Fruit fly (Drosophila melanogaster) whole organism, embryonic: Measurements from ENCODE around the gene CG6287.

Experiments
- Awh ChIP-seq: fragments of 200-800 bp; sonication (Bioruptor generic); IDR thresholded peaks from 2 replicates; pipeline ENCODE4, ENCODE4 v1.3.6; 2022; ENCODE audit warnings: missing biosample characterization, missing genetic modification characterization
- CG1024 ChIP-seq: fragments of 200-800 bp; sonication (Bioruptor generic); IDR thresholded peaks from 2 replicates; pipeline ENCODE4 v1.3.6; 2022; ENCODE audit warnings: missing biosample characterization, missing genetic modification characterization
- CG10267 ChIP-seq: fragments of 200-800 bp; sonication (Bioruptor generic); optimal IDR thresholded peaks from 2 replicates; lab custom pipeline; 2018; ENCODE audit warnings: missing biosample characterization, mild to moderate bottlenecking, missing genetic modification characterization, moderate library complexity
- CG10654 ChIP-seq: fragments of 200-800 bp; sonication (Bioruptor generic); optimal IDR thresholded peaks from 2 replicates; lab custom pipeline; 2016; ENCODE audit warnings: missing biosample characterization, missing genetic modification characterization
- CG11093 ChIP-seq: fragments of 200-800 bp; sonication (Bioruptor generic); IDR thresholded peaks from 3 replicates; pipeline ENCODE4 v1.3.6; 2022; ENCODE audit warnings: missing biosample characterization, missing genetic modification characterization
- CG11398 ChIP-seq: fragments of 200-800 bp; sonication (Bioruptor generic); optimal IDR thresholded peaks from 2 replicates; lab custom pipeline; 2016; ENCODE audit warnings: missing biosample characterization, missing genetic modification characterization
- CG14014 ChIP-seq: fragments of 200-800 bp; sonication (Bioruptor generic); IDR thresholded peaks from 2 replicates; pipeline ENCODE4 v1.3.6; 2022; ENCODE audit warnings: missing biosample characterization, missing genetic modification characterization
- CG15479 ChIP-seq: fragments of 200-800 bp; sonication (Bioruptor generic); optimal IDR thresholded peaks from 3 replicates; lab custom pipeline; 2019; ENCODE audit warnings: missing biosample characterization, mild to moderate bottlenecking, missing genetic modification characterization, moderate library complexity
- CG18262 ChIP-seq: fragments of 200-800 bp; optimal IDR thresholded peaks from 3 replicates; lab custom pipeline; 2019; ENCODE audit warnings: missing biosample characterization, mild to moderate bottlenecking, missing genetic modification characterization, moderate library complexity
- CG2116 ChIP-seq: fragments of 200-800 bp; sonication (Bioruptor generic); optimal IDR thresholded peaks from 3 replicates; lab custom pipeline; 2018; ENCODE audit warnings: missing biosample characterization, mild to moderate bottlenecking, missing genetic modification characterization
- CG34422 ChIP-seq: fragments of 200-800 bp; sonication (Bioruptor generic); IDR thresholded peaks from 3 replicates; pipeline ENCODE4 v1.3.6; 2022; ENCODE audit warnings: missing biosample characterization, missing genetic modification characterization
- CG4730 ChIP-seq: fragments of 200-800 bp; sonication (Bioruptor generic); IDR thresholded peaks from 2 replicates; pipeline ENCODE4 v1.3.6; 2022; ENCODE audit warnings: missing biosample characterization, missing genetic modification characterization
- CG6272 ChIP-seq: fragments of 200-800 bp; sonication (Bioruptor generic); IDR thresholded peaks from 2 replicates; pipeline ENCODE4 v1.3.6; 2022; ENCODE audit warnings: missing biosample characterization, missing genetic modification characterization
- CG6791 ChIP-seq: fragments of 200-800 bp; sonication (Bioruptor generic); IDR thresholded peaks from 3 replicates; pipeline ENCODE4 v1.3.6; 2022; ENCODE audit warnings: missing biosample characterization, missing genetic modification characterization; ENCODE audit not compliant: partially characterized antibody
- CG8388 ChIP-seq: fragments of 200-800 bp; sonication (Bioruptor generic); optimal IDR thresholded peaks from 2 replicates; lab custom pipeline; 2019; ENCODE audit warnings: missing biosample characterization, mild to moderate bottlenecking, missing genetic modification characterization, moderate library complexity
- CG8765 ChIP-seq: fragments of 200-800 bp; sonication (Bioruptor generic); IDR thresholded peaks from 2 replicates; pipeline ENCODE4 v1.3.6; 2022; ENCODE audit warnings: missing biosample characterization, missing genetic modification characterization
- HLHmδ ChIP-seq: fragments of 200-800 bp; sonication (Bioruptor generic); optimal IDR thresholded peaks from 2 replicates; lab custom pipeline; 2018; ENCODE audit warnings: missing biosample characterization, mild to moderate bottlenecking, missing genetic modification characterization, moderate library complexity
- Hr3 ChIP-seq: fragments of 200-800 bp; sonication (Bioruptor generic); optimal IDR thresholded peaks from 3 replicates; lab custom pipeline; 2016; ENCODE audit warnings: missing biosample characterization, missing genetic modification characterization
- Hr51 ChIP-seq, 2 experiments: fragments of 200-800 bp; sonication (Bioruptor generic); optimal IDR thresholded peaks; 2 replicates in 1 of 2; 3 replicates in 1 of 2; lab custom pipeline; 2016 to 2018; ENCODE audit warnings: missing biosample characterization in 2 of 2, missing genetic modification characterization in 2 of 2, mild to moderate bottlenecking in 1 of 2, moderate library complexity in 1 of 2
- Kr ChIP-seq: fragments of 200-800 bp; sonication (Bioruptor generic); optimal IDR thresholded peaks from 2 replicates; lab custom pipeline; 2017; ENCODE audit warnings: missing biosample characterization, mild to moderate bottlenecking, missing genetic modification characterization
- MESR4 ChIP-seq: fragments of 200-800 bp; sonication (Bioruptor generic); optimal IDR thresholded peaks from 2 replicates; lab custom pipeline; 2018; ENCODE audit warnings: missing biosample characterization, mild to moderate bottlenecking, missing genetic modification characterization, moderate library complexity
- Oli ChIP-seq: fragments of 200-800 bp; sonication (Bioruptor generic); optimal IDR thresholded peaks from 2 replicates; lab custom pipeline; 2018; ENCODE audit warnings: missing biosample characterization, mild to moderate bottlenecking, missing genetic modification characterization, moderate library complexity
- Optix ChIP-seq: fragments of 200-800 bp; sonication (Bioruptor generic); IDR thresholded peaks from 3 replicates; pipeline ENCODE4 v1.3.6; 2022; ENCODE audit warnings: missing biosample characterization, missing genetic modification characterization
- Ravus ChIP-seq: fragments of 200-800 bp; sonication (Bioruptor generic); IDR thresholded peaks from 2 replicates; pipeline ENCODE4 v1.3.6; 2022; ENCODE audit warnings: missing biosample characterization, missing genetic modification characterization
- Six4 ChIP-seq: fragments of 200-800 bp; sonication (Bioruptor generic); optimal IDR thresholded peaks from 2 replicates; lab custom pipeline; 2016; ENCODE audit warnings: missing biosample characterization, missing genetic modification characterization
- Stat92E ChIP-seq, 3 experiments: fragments of >200 bp in 2 of 3; fragments of 200-800 bp in 1 of 3; sonication (Bioruptor generic) in 1 of 3; optimal IDR thresholded peaks; 2 replicates each; lab custom pipeline; 2017 to 2019; ENCODE audit warnings: missing biosample characterization in 3 of 3, missing genetic modification characterization in 3 of 3, mild to moderate bottlenecking in 1 of 3, moderate library complexity in 1 of 3
- Xbp1 ChIP-seq: fragments of 200-800 bp; sonication (Bioruptor generic); optimal IDR thresholded peaks from 3 replicates; lab custom pipeline; 2016; ENCODE audit warnings: missing biosample characterization, mild to moderate bottlenecking, missing genetic modification characterization
- YL-1 ChIP-seq: fragments of 200-800 bp; sonication (Bioruptor generic); optimal IDR thresholded peaks from 3 replicates; lab custom pipeline; 2017; ENCODE audit warnings: missing biosample characterization, mild to moderate bottlenecking, missing genetic modification characterization
- ato ChIP-seq: fragments of 200-800 bp; sonication (Bioruptor generic); IDR thresholded peaks from 2 replicates; pipeline ENCODE4 v1.3.6; 2022; ENCODE audit warnings: missing biosample characterization, missing genetic modification characterization; ENCODE audit not compliant: partially characterized antibody
- bbx ChIP-seq: fragments of 200-800 bp; sonication (Bioruptor generic); IDR thresholded peaks from 2 replicates; pipeline ENCODE4 v1.3.6; 2022; ENCODE audit warnings: missing biosample characterization, missing genetic modification characterization; ENCODE audit not compliant: partially characterized antibody
- cas ChIP-seq: fragments of 200-800 bp; sonication (Bioruptor generic); IDR thresholded peaks from 2 replicates; pipeline ENCODE4 v1.3.6; 2022; ENCODE audit warnings: missing biosample characterization, missing genetic modification characterization
- cg ChIP-seq: fragments of 200-800 bp; sonication (Bioruptor generic); optimal IDR thresholded peaks from 3 replicates; lab custom pipeline; 2019; ENCODE audit warnings: missing biosample characterization, mild to moderate bottlenecking, missing genetic modification characterization, moderate library complexity
- chif ChIP-seq, 2 experiments: fragments of 200-800 bp; sonication (Bioruptor generic); optimal IDR thresholded peaks; 3 replicates each; lab custom pipeline; 2016; ENCODE audit warnings: missing biosample characterization in 2 of 2, missing genetic modification characterization in 2 of 2
- crc ChIP-seq: fragments of 200-800 bp; sonication (Bioruptor generic); optimal IDR thresholded peaks from 2 replicates; lab custom pipeline; 2016; ENCODE audit warnings: missing biosample characterization, missing genetic modification characterization
- croc ChIP-seq: fragments of 200-800 bp; sonication (Bioruptor generic); conservative IDR thresholded peaks from 3 replicates; pipeline ENCODE4 v1.3.6; 2022; ENCODE audit warnings: missing biosample characterization, missing genetic modification characterization
- gcm ChIP-seq: fragments of 200-800 bp; sonication (Bioruptor generic); optimal IDR thresholded peaks from 2 replicates; lab custom pipeline; 2019; ENCODE audit warnings: missing biosample characterization, mild to moderate bottlenecking, missing genetic modification characterization, moderate library complexity
- gfzf ChIP-seq: fragments of 200-800 bp; sonication (Bioruptor generic); optimal IDR thresholded peaks from 2 replicates; lab custom pipeline; 2016; ENCODE audit warnings: missing biosample characterization, mild to moderate bottlenecking, missing genetic modification characterization, moderate library complexity
- kni ChIP-seq: fragments of 200-800 bp; sonication (Bioruptor generic); optimal IDR thresholded peaks from 3 replicates; lab custom pipeline; 2017; ENCODE audit warnings: mild to moderate bottlenecking, missing biosample characterization, missing genetic modification reagents, missing genetic modification characterization
- lab ChIP-seq: fragments of 200-800 bp; sonication (Bioruptor generic); optimal IDR thresholded peaks from 3 replicates; lab custom pipeline; 2017; ENCODE audit warnings: missing biosample characterization, missing genetic modification characterization, mild to moderate bottlenecking, moderate library complexity, missing genetic modification reagents
- lola ChIP-seq, 3 experiments: fragments of >200 bp in 2 of 3; fragments of 200-800 bp in 1 of 3; sonication (Bioruptor generic) in 1 of 3; optimal IDR thresholded peaks; 2 replicates each; lab custom pipeline; 2017 to 2019; ENCODE audit warnings: missing biosample characterization in 3 of 3, missing genetic modification characterization in 3 of 3, mild to moderate bottlenecking in 1 of 3, moderate library complexity in 1 of 3
- pan ChIP-seq, 4 experiments: fragments of >200 bp in 3 of 4; fragments of 200-800 bp in 1 of 4; sonication (Bioruptor generic) in 1 of 4; optimal IDR thresholded peaks in 3 of 4; IDR thresholded peaks in 1 of 4; 2 replicates each; pipeline versions ENCODE4 v1.3.6 to Lab custom; 2017 to 2022; ENCODE audit warnings: missing biosample characterization in 2 of 4, missing genetic modification characterization in 2 of 4, mixed read lengths in 1 of 4
- phol ChIP-seq: fragments of 200-800 bp; sonication (Bioruptor generic); optimal IDR thresholded peaks from 3 replicates; lab custom pipeline; 2018; ENCODE audit warnings: missing biosample characterization, mild to moderate bottlenecking, missing genetic modification characterization, moderate library complexity
- ro ChIP-seq: fragments of 200-800 bp; sonication (Bioruptor generic); IDR thresholded peaks from 2 replicates; pipeline ENCODE4 v1.3.6; 2022; ENCODE audit warnings: missing biosample characterization, missing genetic modification characterization
- salm ChIP-seq: fragments of 200-800 bp; sonication (Bioruptor generic); optimal IDR thresholded peaks from 2 replicates; lab custom pipeline; 2018; ENCODE audit warnings: missing biosample characterization, mild to moderate bottlenecking, missing genetic modification characterization
- sna ChIP-seq: fragments of 200-800 bp; sonication (Bioruptor generic); IDR thresholded peaks from 2 replicates; pipeline ENCODE4 v1.3.6; 2022; ENCODE audit warnings: missing biosample characterization, missing genetic modification characterization; ENCODE audit not compliant: partially characterized antibody
- stwl ChIP-seq: fragments of 200-800 bp; sonication (Bioruptor generic); optimal IDR thresholded peaks from 3 replicates; lab custom pipeline; 2018; ENCODE audit warnings: missing biosample characterization, mild to moderate bottlenecking, missing genetic modification characterization, moderate library complexity
- tll ChIP-seq, 2 experiments: fragments of 200-800 bp in 1 of 2; fragments of >200 bp in 1 of 2; sonication (Bioruptor generic) in 1 of 2; optimal IDR thresholded peaks; 2 replicates each; lab custom pipeline; 2017 to 2019; ENCODE audit warnings: missing biosample characterization in 2 of 2, missing genetic modification characterization in 2 of 2, mild to moderate bottlenecking in 1 of 2, moderate library complexity in 1 of 2
- trh ChIP-seq: fragments of 200-800 bp; sonication (Bioruptor generic); optimal IDR thresholded peaks from 2 replicates; lab custom pipeline; 2016; ENCODE audit warnings: missing biosample characterization, missing genetic modification characterization
- z ChIP-seq: fragments of 200-800 bp; sonication (Bioruptor generic); IDR thresholded peaks from 3 replicates; pipeline ENCODE4 v1.3.6; 2022; ENCODE audit warnings: missing biosample characterization, missing genetic modification characterization

Gene CG6287

dm6 chr2L:11178826-11179391 is 23.4 kb upstream of the CG6287 start, which contains the start of gene Boh2 (continued):
- no peak for TF ChIP-seq ro (GFP tag; lab: Robert Waterston, UW)
- TF ChIP-seq Six4 (GFP tag; lab: Kevin White, UChicago) = no peak
- no peak for TF ChIP-seq trh (GFP tag; lab: Kevin White, UChicago)
- no peak for TF ChIP-seq ato
- peak; percentile 34 for TF ChIP-seq CG10267
- TF ChIP-seq z (GFP tag; lab: Robert Waterston, UW) = no peak
- TF ChIP-seq gfzf (GFP tag; lab: Kevin White, UChicago) = peak; percentile 85
- TF ChIP-seq phol (tag; lab: Kevin White, UChicago) = peak; percentile 8
- TF ChIP-seq Stat92E (GFP tag; optimal IDR thresholded peaks at IDR 0.05; lab: Kevin White, UChicago) = no peak
- peak; percentile 72 for TF ChIP-seq stwl (tag; lab: Kevin White, UChicago)
- no peak for TF ChIP-seq lola (GFP tag; optimal IDR thresholded peaks at IDR 0.05; lab: Kevin White, UChicago)
- TF ChIP-seq CG11398 (GFP tag; lab: Kevin White, UChicago) = no peak
- TF ChIP-seq CG10654 (GFP tag; lab: Kevin White, UChicago) = no peak
- no peak for TF ChIP-seq lab
- TF ChIP-seq Hr51 (GFP tag; optimal IDR thresholded peaks at IDR 0.05; lab: Kevin White, UChicago) = no peak
- no peak for TF ChIP-seq chif (GFP tag; optimal IDR thresholded peaks at IDR 0.05; lab: Kevin White, UChicago)
- TF ChIP-seq gcm (GFP tag; lab: Kevin White, UChicago) = no peak
- TF ChIP-seq Optix (GFP tag; lab: Robert Waterston, UW) = no peak
- TF ChIP-seq sna (GFP tag; lab: Robert Waterston, UW) = no peak
- TF ChIP-seq HLHmδ (GFP tag; lab: Kevin White, UChicago) = no peak
- no peak for TF ChIP-seq CG6272 (GFP tag; lab: Robert Waterston, UW)
- TF ChIP-seq CG14014 (GFP tag; lab: Robert Waterston, UW) = no peak
- no peak for TF ChIP-seq CG11093 (GFP tag; lab: Robert Waterston, UW)
- no peak for TF ChIP-seq salm (tag; lab: Kevin White, UChicago)
- no peak for TF ChIP-seq CG8388 (GFP tag; lab: Kevin White, UChicago)
- no peak for TF ChIP-seq kni
- peak; percentile 86 for TF ChIP-seq CG2116 (GFP tag; lab: Kevin White, UChicago)
- TF ChIP-seq Hr3 (GFP tag; lab: Kevin White, UChicago) = no peak
- TF ChIP-seq CG6791 (GFP tag; lab: Robert Waterston, UW) = no peak
- peak; percentile 7 for TF ChIP-seq YL-1 (GFP tag; lab: Kevin White, UChicago)
- no peak for TF ChIP-seq Kr (GFP tag; lab: Kevin White, UChicago)
- no peak for TF ChIP-seq CG8765 (GFP tag; lab: Robert Waterston, UW)
- TF ChIP-seq cg (GFP tag; lab: Kevin White, UChicago) = no peak
- no peak for TF ChIP-seq CG34422 (GFP tag; lab: Robert Waterston, UW)
- TF ChIP-seq CG4730 (GFP tag; lab: Robert Waterston, UW) = no peak
- TF ChIP-seq croc (GFP tag; lab: Robert Waterston, UW) = no peak
- TF ChIP-seq tll (GFP tag; optimal IDR thresholded peaks at IDR 0.05; lab: Kevin White, UChicago) = no peak
- no peak for TF ChIP-seq Awh
- TF ChIP-seq CG18262 (tag; lab: Kevin White, UChicago) = no peak
- TF ChIP-seq crc = no peak
- TF ChIP-seq Ravus (GFP tag; lab: Robert Waterston, UW) = no peak
- TF ChIP-seq CG15479 (GFP tag; lab: Kevin White, UChicago) = peak; percentile 58
- TF ChIP-seq Xbp1 (GFP tag; lab: Kevin White, UChicago) = no peak
- TF ChIP-seq pan (optimal IDR thresholded peaks at IDR 0.05; lab: Kevin White, UChicago) = no peak
- no peak for TF ChIP-seq pan (GFP tag; optimal IDR thresholded peaks at IDR 0.05 in 1 of 2, IDR thresholded peaks at IDR 0.05 in 1 of 2)
- no peak for TF ChIP-seq cas
- no peak for TF ChIP-seq CG1024 (GFP tag; lab: Robert Waterston, UW)
- TF ChIP-seq MESR4 (GFP tag; lab: Kevin White, UChicago) = peak; percentile 47
- no peak for TF ChIP-seq bbx (GFP tag; lab: Robert Waterston, UW)
- TF ChIP-seq Oli (tag; lab: Kevin White, UChicago) = no peak
